Fruit fly (Drosophila melanogaster) whole organism, wandering third instar larva: ENCODE measurements at regions not wholly inside any gene's neighbourhood (a gene's known extent, or its start where the extent isn't known, plus 50 kb on each side); places are given as distances from the start of the nearest gene placed in this dataset.

Experiments used
- Abd-B ChIP-seq: fragments of >200 bp; optimal IDR thresholded peaks from 2 replicates; lab custom pipeline; 2017; ENCODE audit warnings: missing biosample characterization, missing genetic modification characterization
- CG32264 ChIP-seq: fragments of 200-800 bp; sonication (Bioruptor generic); optimal IDR thresholded peaks from 2 replicates; lab custom pipeline; 2016; ENCODE audit warnings: missing biosample characterization, missing genetic modification characterization
- CG9705 ChIP-seq: fragments of 200-800 bp; sonication (Bioruptor generic); optimal IDR thresholded peaks from 2 replicates; lab custom pipeline; 2018; ENCODE audit warnings: missing biosample characterization, mild to moderate bottlenecking, missing genetic modification characterization
- CrebA ChIP-seq: fragments of 200-800 bp; sonication (Bioruptor generic); optimal IDR thresholded peaks from 2 replicates; lab custom pipeline; 2016; ENCODE audit warnings: missing biosample characterization, mild to moderate bottlenecking, missing genetic modification characterization, borderline replicate concordance
- Dfd ChIP-seq: fragments of >200 bp; optimal IDR thresholded peaks from 2 replicates; lab custom pipeline; 2017; ENCODE audit warnings: missing biosample characterization, missing genetic modification characterization
- Dif ChIP-seq: fragments of 200-275, 200-300 bp; sonication (Bioruptor generic); optimal IDR thresholded peaks from 2 replicates; lab custom pipeline; 2018; ENCODE audit warnings: missing biosample characterization, missing genetic modification characterization; ENCODE audit not compliant: partially characterized antibody
- GATAd ChIP-seq: sonication (Bioruptor generic); optimal IDR thresholded peaks from 2 replicates; lab custom pipeline; 2016; ENCODE audit warnings: missing biosample characterization, missing genetic modification characterization
- HLH106 ChIP-seq: fragments of 200-800 bp; optimal IDR thresholded peaks from 3 replicates; lab custom pipeline; 2019; ENCODE audit warnings: missing biosample characterization, mild to moderate bottlenecking, missing genetic modification characterization, moderate library complexity
- Hnf4 ChIP-seq: fragments of 200-800 bp; sonication (Bioruptor generic); optimal IDR thresholded peaks from 2 replicates; lab custom pipeline; 2016; ENCODE audit warnings: missing biosample characterization, mild to moderate bottlenecking, missing genetic modification characterization
- Hr78 ChIP-seq: fragments of >200 bp; optimal IDR thresholded peaks from 2 replicates; lab custom pipeline; 2017; ENCODE audit warnings: missing biosample characterization, missing genetic modification characterization
- Hr83 ChIP-seq: fragments of 200-300 bp; sonication (Bioruptor generic); optimal IDR thresholded peaks from 2 replicates; lab custom pipeline; 2016; ENCODE audit warnings: missing biosample characterization, mild to moderate bottlenecking, missing genetic modification characterization, moderate library complexity; ENCODE audit not compliant: poor library complexity, severe bottlenecking
- Jra ChIP-seq: sonication (Bioruptor generic); optimal IDR thresholded peaks from 2 replicates; lab custom pipeline; 2016; ENCODE audit warnings: missing biosample characterization, missing genetic modification characterization
- Mio ChIP-seq: sonication (Bioruptor generic); optimal IDR thresholded peaks from 2 replicates; lab custom pipeline; 2016; ENCODE audit warnings: missing biosample characterization, missing genetic modification characterization
- Myc ChIP-seq: fragments of >200 bp; optimal IDR thresholded peaks from 2 replicates; lab custom pipeline; 2017
- N ChIP-seq: fragments of >200 bp; optimal IDR thresholded peaks from 2 replicates; lab custom pipeline; 2018; ENCODE audit warnings: missing biosample characterization, missing external identifiers, missing genetic modification characterization
- OdsH ChIP-seq: fragments of 200-800 bp; sonication (Bioruptor generic); optimal IDR thresholded peaks from 2 replicates; lab custom pipeline; 2016; ENCODE audit warnings: missing biosample characterization, mild to moderate bottlenecking, missing genetic modification characterization
- Rel ChIP-seq, 2 experiments: fragments of 200-800 bp; sonication (Bioruptor generic) in 1 of 2; optimal IDR thresholded peaks; 2 replicates in 1 of 2; 3 replicates in 1 of 2; lab custom pipeline; 2016 to 2019; ENCODE audit warnings: mild to moderate bottlenecking in 2 of 2, missing biosample characterization in 2 of 2, missing genetic modification characterization in 2 of 2, moderate library complexity in 1 of 2
- Sp1 ChIP-seq: fragments of 200-800 bp; sonication (Bioruptor generic); optimal IDR thresholded peaks from 3 replicates; lab custom pipeline; 2019; ENCODE audit warnings: missing biosample characterization, mild to moderate bottlenecking, missing genetic modification characterization, moderate library complexity
- Vsx2 ChIP-seq: fragments of 200-300, 225-300 bp; sonication (Bioruptor generic); optimal IDR thresholded peaks from 2 replicates; lab custom pipeline; 2018; ENCODE audit warnings: missing biosample characterization, missing genetic modification characterization; ENCODE audit not compliant: partially characterized antibody
- br ChIP-seq: fragments of 200-800 bp; sonication (Bioruptor generic); optimal IDR thresholded peaks from 2 replicates; lab custom pipeline; 2016; ENCODE audit warnings: missing biosample characterization, missing genetic modification characterization
- brk ChIP-seq: fragments of 200-800 bp; sonication (Bioruptor generic); optimal IDR thresholded peaks from 2 replicates; lab custom pipeline; 2016; ENCODE audit warnings: missing biosample characterization, mild to moderate bottlenecking, missing genetic modification characterization
- dl ChIP-seq, 2 experiments: fragments of 175-275, 200-275 bp in 1 of 2; fragments of 200-275 bp in 1 of 2; sonication (Bioruptor generic); optimal IDR thresholded peaks; lab custom pipeline; 2018; ENCODE audit warnings: mild to moderate bottlenecking in 2 of 2, missing biosample characterization in 2 of 2, missing genetic modification characterization in 2 of 2, moderate library complexity in 2 of 2; ENCODE audit not compliant: partially characterized antibody in 2 of 2, insufficient read depth in 1 of 2
- dmrt93B ChIP-seq: fragments of 200-800 bp; sonication (Bioruptor generic); optimal IDR thresholded peaks from 2 replicates; lab custom pipeline; 2018; ENCODE audit warnings: missing biosample characterization, mild to moderate bottlenecking, missing genetic modification characterization
- dsf ChIP-seq: sonication (Bioruptor generic); optimal IDR thresholded peaks from 2 replicates; lab custom pipeline; 2016; ENCODE audit warnings: missing biosample characterization, missing genetic modification characterization, borderline replicate concordance
- ey ChIP-seq: fragments of 200-800 bp; sonication (Bioruptor generic); optimal IDR thresholded peaks from 2 replicates; lab custom pipeline; 2016; ENCODE audit warnings: missing biosample characterization, missing genetic modification characterization
- foxo ChIP-seq, 2 experiments: fragments of 200-800 bp; sonication (Bioruptor generic); optimal IDR thresholded peaks; 2 replicates in 1 of 2; 3 replicates in 1 of 2; lab custom pipeline; 2016 to 2017; ENCODE audit warnings: missing biosample characterization in 2 of 2, missing genetic modification characterization in 2 of 2
- fru ChIP-seq: fragments of 200-800 bp; sonication (Bioruptor generic); optimal IDR thresholded peaks from 3 replicates; lab custom pipeline; 2016; ENCODE audit warnings: missing biosample characterization, mild to moderate bottlenecking, missing genetic modification characterization
- h ChIP-seq: fragments of 200-800 bp; sonication (Bioruptor generic); optimal IDR thresholded peaks from 3 replicates; lab custom pipeline; 2016; ENCODE audit warnings: missing biosample characterization, mild to moderate bottlenecking, missing genetic modification characterization
- jim ChIP-seq: fragments of 175-275, 200-325 bp; sonication (Bioruptor generic); optimal IDR thresholded peaks from 2 replicates; lab custom pipeline; 2016; ENCODE audit warnings: missing biosample characterization, mild to moderate bottlenecking, missing genetic modification characterization
- lola ChIP-seq: fragments of >200 bp; optimal IDR thresholded peaks from 2 replicates; lab custom pipeline; 2017; ENCODE audit warnings: missing biosample characterization, missing genetic modification characterization
- pan ChIP-seq: fragments of >200 bp; optimal IDR thresholded peaks from 2 replicates; lab custom pipeline; 2017
- psq ChIP-seq: fragments of 200-800 bp; sonication (Bioruptor generic); optimal IDR thresholded peaks from 3 replicates; lab custom pipeline; 2017; ENCODE audit warnings: missing biosample characterization, mild to moderate bottlenecking, missing genetic modification characterization, moderate library complexity
- rgr ChIP-seq: fragments of 200-800 bp; sonication (Bioruptor generic); optimal IDR thresholded peaks from 3 replicates; lab custom pipeline; 2016; ENCODE audit warnings: missing biosample characterization, mild to moderate bottlenecking, missing genetic modification characterization
- sage ChIP-seq: fragments of 200-800 bp; sonication (Bioruptor generic); optimal IDR thresholded peaks from 2 replicates; lab custom pipeline; 2016; ENCODE audit warnings: missing biosample characterization, mild to moderate bottlenecking, missing genetic modification characterization
- sv ChIP-seq: fragments of 200-800 bp; sonication (Bioruptor generic); optimal IDR thresholded peaks from 3 replicates; lab custom pipeline; 2016; ENCODE audit warnings: missing biosample characterization, missing genetic modification characterization
- tai ChIP-seq: sonication (Bioruptor generic); optimal IDR thresholded peaks from 2 replicates; lab custom pipeline; 2016; ENCODE audit warnings: missing biosample characterization, missing genetic modification characterization
- usp ChIP-seq: fragments of >200 bp; optimal IDR thresholded peaks from 2 replicates; lab custom pipeline; 2017; ENCODE audit warnings: missing biosample characterization, missing genetic modification characterization
- woc ChIP-seq: sonication (Bioruptor generic); optimal IDR thresholded peaks from 2 replicates; lab custom pipeline; 2016; ENCODE audit warnings: missing biosample characterization, mild to moderate bottlenecking, missing genetic modification characterization

dm6 chr3L:6853000-6853717, 61.5 kb downstream of the Prat2 start (continued):
- TF ChIP-seq dmrt93B (GFP tag; lab: Kevin White, UChicago) (peak; percentile 35), Mio (GFP tag; lab: Kevin White, UChicago) (no peak), lola (GFP tag; lab: Kevin White, UChicago) (no peak), Dfd (GFP tag; lab: Kevin White, UChicago) (peak; percentile 31), sage (GFP tag; lab: Kevin White, UChicago) (no peak), Vsx2 (GFP tag; lab: Kevin White, UChicago) (no peak), GATAd (GFP tag; lab: Kevin White, UChicago) (no peak), Dif (no peak)

dm6 chr3L:6850688-6851087, 60.7 kb downstream of the vvl start:
- TF ChIP-seq rgr, result no peak
- no peak for TF ChIP-seq lola (GFP tag; lab: Kevin White, UChicago)
- TF ChIP-seq Dfd (GFP tag; lab: Kevin White, UChicago), result peak; percentile 77
- no peak for TF ChIP-seq Hr78 (GFP tag; lab: Kevin White, UChicago)
- TF ChIP-seq Sp1 (GFP tag; lab: Kevin White, UChicago), result no peak

dm6 chr3L:6847371-6847770, 57.4 kb downstream of the vvl start:
- TF ChIP-seq CG32264 (GFP tag; lab: Kevin White, UChicago), result no peak
- no peak for TF ChIP-seq Hr78 (GFP tag; lab: Kevin White, UChicago)
- TF ChIP-seq jim (GFP tag; lab: Kevin White, UChicago), result no peak
- peak; percentile 79 for TF ChIP-seq h (GFP tag; lab: Kevin White, UChicago)
- peak in 1 of 2 experiments; percentile 76 for TF ChIP-seq foxo (GFP tag; optimal IDR thresholded peaks at IDR 0.05; lab: Kevin White, UChicago)
- peak; percentile 81 for TF ChIP-seq OdsH
- peak; percentile 88 for TF ChIP-seq woc (GFP tag; lab: Kevin White, UChicago)
- TF ChIP-seq psq (GFP tag; lab: Kevin White, UChicago), result peak; percentile 77
- peak; percentile 59 for TF ChIP-seq br (GFP tag; lab: Kevin White, UChicago)
- no peak for TF ChIP-seq pan
- no peak for TF ChIP-seq Hr83
- TF ChIP-seq rgr, result peak; percentile 70
- peak; percentile 13 for TF ChIP-seq dsf (GFP tag; lab: Kevin White, UChicago)
- no peak for TF ChIP-seq N (GFP tag; lab: Kevin White, UChicago)
- TF ChIP-seq dmrt93B (GFP tag; lab: Kevin White, UChicago), result peak; percentile 78
- TF ChIP-seq Dfd (GFP tag; lab: Kevin White, UChicago), result no peak
- peak; percentile 45 for TF ChIP-seq sage (GFP tag; lab: Kevin White, UChicago)
- TF ChIP-seq HLH106, result peak; percentile 80
- TF ChIP-seq Jra (GFP tag; lab: Kevin White, UChicago), result peak; percentile 30
- TF ChIP-seq Rel (GFP tag; optimal IDR thresholded peaks at IDR 0.05; lab: Kevin White, UChicago), result no peak
- no peak for TF ChIP-seq Rel (tag; optimal IDR thresholded peaks at IDR 0.05; lab: Kevin White, UChicago)
- peak; percentile 89 for TF ChIP-seq Sp1 (GFP tag; lab: Kevin White, UChicago)
- TF ChIP-seq lola (GFP tag; lab: Kevin White, UChicago), result no peak
- TF ChIP-seq Vsx2 (GFP tag; lab: Kevin White, UChicago), result no peak
- no peak for TF ChIP-seq usp (GFP tag; lab: Kevin White, UChicago)
- TF ChIP-seq dl (GFP tag; optimal IDR thresholded peaks at IDR 0.05; lab: Kevin White, UChicago; ENCODE audit: insufficient read depth in 1 of 2, partially characterized antibody in 2 of 2), result no peak
- TF ChIP-seq fru (GFP tag; lab: Kevin White, UChicago), result peak; percentile 70
- TF ChIP-seq Dif, result no peak
- no peak for TF ChIP-seq sv (GFP tag; lab: Kevin White, UChicago)
- TF ChIP-seq tai, result peak; percentile 21
- peak; percentile 36 for TF ChIP-seq brk (GFP tag; lab: Kevin White, UChicago)
- TF ChIP-seq Myc (lab: Kevin White, UChicago), result no peak
- TF ChIP-seq GATAd (GFP tag; lab: Kevin White, UChicago), result no peak
- no peak for TF ChIP-seq CrebA (GFP tag; lab: Kevin White, UChicago)
- peak; percentile 39 for TF ChIP-seq Hnf4 (GFP tag; lab: Kevin White, UChicago)
- TF ChIP-seq Abd-B (GFP tag; lab: Kevin White, UChicago), result no peak
- peak; percentile 76 for TF ChIP-seq ey (GFP tag; lab: Kevin White, UChicago)
- peak; percentile 49 for TF ChIP-seq CG9705 (GFP tag; lab: Kevin White, UChicago)
- TF ChIP-seq Mio (GFP tag; lab: Kevin White, UChicago), result no peak
